Worm (Caenorhabditis elegans): ENCODE measurements around the gene C23F12.3.

- no peak for TF ChIP-seq unc-62 (GFP tag; optimal IDR thresholded peaks at IDR 0.05)
- no peak for TF ChIP-seq ZK546.5 (tag; optimal IDR thresholded peaks at IDR 0.05)
- TF ChIP-seq nhr-10 (tag; optimal IDR thresholded peaks at IDR 0.05): no peak
- no peak for TF ChIP-seq ceh-82 (tag; optimal IDR thresholded peaks at IDR 0.05)
- TF ChIP-seq nhr-237 (tag; optimal IDR thresholded peaks at IDR 0.05): no peak
- no peak for TF ChIP-seq mab-5 (tag; optimal IDR thresholded peaks at IDR 0.05)
- no peak for TF ChIP-seq zag-1 (tag; optimal IDR thresholded peaks at IDR 0.05)
- no peak for TF ChIP-seq nhr-11 (tag; optimal IDR thresholded peaks at IDR 0.05)
- TF ChIP-seq egl-27 (tag; optimal IDR thresholded peaks at IDR 0.05): no peak
Measured at ce11 chrX:9428059-9428458, 36.6 kb downstream of the C23F12.3 start, which contains the start of gene B0272.4.

Data from whole organism, L2 larva.